Fruit fly (Drosophila melanogaster): Measurements from ENCODE around the gene dpp.

dm6 chr2L:2459238-2459637 is 31.1 kb downstream of the dpp start:
- TF ChIP-seq EcR (GFP tag; optimal IDR thresholded peaks at IDR 0.05) (no peak), pan (optimal IDR thresholded peaks at IDR 0.05) (no peak), psq (optimal IDR thresholded peaks at IDR 0.05) (no peak)
